Fruit fly (Drosophila melanogaster): ENCODE measurements around the gene CG13369.

DNA sequence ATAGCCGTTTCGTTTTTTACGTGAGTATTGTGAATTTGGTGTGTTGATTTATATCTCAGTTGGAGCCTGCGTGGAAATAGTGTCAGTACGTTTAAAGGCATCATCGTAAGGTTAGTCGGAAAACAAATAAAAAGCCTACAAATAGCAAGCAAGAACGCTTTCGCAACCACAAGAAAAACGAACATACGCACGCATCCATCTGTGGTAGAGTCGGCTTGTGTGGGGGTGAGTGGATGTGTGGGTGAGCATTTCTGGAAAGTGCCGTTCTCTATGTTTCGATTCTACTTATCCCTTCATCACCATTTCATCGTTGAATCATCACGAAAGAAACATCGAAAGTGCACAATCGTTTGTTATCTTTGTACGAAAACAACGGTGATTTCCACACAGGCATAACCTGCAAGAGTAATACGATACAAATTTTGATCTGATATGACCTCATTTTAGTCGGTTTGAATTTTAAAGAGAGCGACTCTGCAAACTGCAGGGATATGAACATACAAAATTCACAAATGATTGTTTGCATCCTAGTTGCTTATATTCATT lies 33.2 kb downstream of the CG13369 start:
- no peak for TF ChIP-seq ttk (optimal IDR thresholded peaks at IDR 0.05)
- no peak for TF ChIP-seq psq (optimal IDR thresholded peaks at IDR 0.05)
- no peak for TF ChIP-seq Sin3A (optimal IDR thresholded peaks at IDR 0.05)
- TF ChIP-seq Myc (optimal IDR thresholded peaks at IDR 0.05), result no peak
- TF ChIP-seq insv (optimal IDR thresholded peaks at IDR 0.05), result no peak
